Fruit fly (Drosophila melanogaster): Measurements from ENCODE around the gene CG13841.

CG13841 gene

dm6 chr3R:22781412-22781811 is 13.9 kb upstream of the CG13841 start (continued):
- TF ChIP-seq lov (optimal IDR thresholded peaks at IDR 0.05): no peak
- peak; percentile 54; the same call in 1 of the 3 replicates for TF ChIP-seq lov (GFP tag; IDR thresholded peaks at IDR 0.05)
- TF ChIP-seq zfh1 (GFP tag; IDR thresholded peaks at IDR 0.05): no peak
- TF ChIP-seq CG3838 (GFP tag; optimal IDR thresholded peaks at IDR 0.05): no peak
- no peak for TF ChIP-seq CG4360 (GFP tag; IDR thresholded peaks at IDR 0.05)
- no peak for TF ChIP-seq BtbVII (GFP tag; optimal IDR thresholded peaks at IDR 0.05)
- TF ChIP-seq CG12236 (GFP tag; optimal IDR thresholded peaks at IDR 0.05): no peak
- no peak for TF ChIP-seq lola (GFP tag; optimal IDR thresholded peaks at IDR 0.05)
- peak; percentile 2 for TF ChIP-seq gcm (GFP tag; optimal IDR thresholded peaks at IDR 0.05)
- no peak for TF ChIP-seq Dip3 (GFP tag; optimal IDR thresholded peaks at IDR 0.05)
- TF ChIP-seq NFAT (GFP tag; IDR thresholded peaks at IDR 0.05): peak; percentile 60; the same call in 1 of the 2 replicates
- TF ChIP-seq HmgZ (tag; optimal IDR thresholded peaks at IDR 0.05): no peak
- no peak for TF ChIP-seq CG7786 (GFP tag; optimal IDR thresholded peaks at IDR 0.05)
- no peak for TF ChIP-seq Oli (tag; optimal IDR thresholded peaks at IDR 0.05)
- TF ChIP-seq ase (GFP tag; IDR thresholded peaks at IDR 0.05): no peak
- peak; percentile 49 for TF ChIP-seq CG10147 (GFP tag; optimal IDR thresholded peaks at IDR 0.05)
- peak; percentile 80 for TF ChIP-seq Drgx (GFP tag; IDR thresholded peaks at IDR 0.05)
- no peak for TF ChIP-seq scrt (GFP tag; optimal IDR thresholded peaks at IDR 0.05)
- TF ChIP-seq stc (GFP tag; IDR thresholded peaks at IDR 0.05): no peak
- TF ChIP-seq MESR4 (GFP tag; optimal IDR thresholded peaks at IDR 0.05): no peak
- no peak for TF ChIP-seq en (GFP tag; optimal IDR thresholded peaks at IDR 0.05)
- no peak for TF ChIP-seq MTF-1 (GFP tag; optimal IDR thresholded peaks at IDR 0.05; ENCODE audit: borderline replicate concordance)
- no peak for TF ChIP-seq CG1792 (GFP tag; optimal IDR thresholded peaks at IDR 0.05)
- TF ChIP-seq GATAe (GFP tag; conservative IDR thresholded peaks at IDR 0.05): no peak
- no peak for TF ChIP-seq Dfd (GFP tag; optimal IDR thresholded peaks at IDR 0.05)
- no peak for TF ChIP-seq klu (GFP tag; IDR thresholded peaks at IDR 0.05)
- no peak for TF ChIP-seq CG14441 (GFP tag; IDR thresholded peaks at IDR 0.05)
- no peak for TF ChIP-seq CG17802 (tag; optimal IDR thresholded peaks at IDR 0.05)
- TF ChIP-seq fd96Cb (tag; optimal IDR thresholded peaks at IDR 0.05): no peak
- TF ChIP-seq CG10654 (GFP tag; optimal IDR thresholded peaks at IDR 0.05): no peak
- TF ChIP-seq toy (GFP tag; IDR thresholded peaks at IDR 0.05): no peak
- peak; percentile 7 for TF ChIP-seq CG12769 (tag; optimal IDR thresholded peaks at IDR 0.05)
- no peak for TF ChIP-seq kay (GFP tag; optimal IDR thresholded peaks at IDR 0.05)
- TF ChIP-seq luna (GFP tag; optimal IDR thresholded peaks at IDR 0.05): no peak
- TF ChIP-seq C15 (GFP tag; IDR thresholded peaks at IDR 0.05): no peak
- TF ChIP-seq Mad (GFP tag; optimal IDR thresholded peaks at IDR 0.05): no peak
- no peak for TF ChIP-seq CG15073 (GFP tag; optimal IDR thresholded peaks at IDR 0.05)
- no peak for TF ChIP-seq CG16779 (GFP tag; IDR thresholded peaks at IDR 0.05)
- no peak for TF ChIP-seq NK7.1 (GFP tag; optimal IDR thresholded peaks at IDR 0.05)
- TF ChIP-seq CG8924 (tag; optimal IDR thresholded peaks at IDR 0.05): peak; percentile 9
- peak; percentile 29; the same call in 1 of the 2 replicates for TF ChIP-seq CG3847 (GFP tag; IDR thresholded peaks at IDR 0.05)
- peak in 1 of 2 experiments; percentile 14 for TF ChIP-seq bsh (GFP tag; optimal IDR thresholded peaks at IDR 0.05)
- TF ChIP-seq dysf (GFP tag; IDR thresholded peaks at IDR 0.05): 0 out of 3 replicates have a peak, but pooled peaks have one; percentile 19
- TF ChIP-seq chinmo (GFP tag; IDR thresholded peaks at IDR 0.05; ENCODE audit: partially characterized antibody): peak; percentile 91
- no peak for TF ChIP-seq CG4424 (GFP tag; optimal IDR thresholded peaks at IDR 0.05)
- TF ChIP-seq tap (tag; optimal IDR thresholded peaks at IDR 0.05): no peak
- TF ChIP-seq Asciz (GFP tag; optimal IDR thresholded peaks at IDR 0.05): no peak
- TF ChIP-seq fu2 (GFP tag; optimal IDR thresholded peaks at IDR 0.05): no peak
- no peak for TF ChIP-seq CG3065 (GFP tag; optimal IDR thresholded peaks at IDR 0.05)
- no peak for TF ChIP-seq hbn (GFP tag; IDR thresholded peaks at IDR 0.05; ENCODE audit: partially characterized antibody)
- no peak for TF ChIP-seq Poxn (GFP tag; IDR thresholded peaks at IDR 0.05)
- peak; percentile 11 for TF ChIP-seq CrebB (tag; optimal IDR thresholded peaks at IDR 0.05)
